Worm (Caenorhabditis elegans): Measurements from ENCODE around the gene F39H12.3.

- TF ChIP-seq fos-1 (tag; optimal IDR thresholded peaks at IDR 0.05) (no peak), tbx-2 (tag; optimal IDR thresholded peaks at IDR 0.05) (no peak), nfya-1 (tag; optimal IDR thresholded peaks at IDR 0.05; ENCODE audit: insufficient read depth) (no peak), R02D3.7 (tag; optimal IDR thresholded peaks at IDR 0.05) (no peak), nhr-12 (tag; optimal IDR thresholded peaks at IDR 0.05) (no peak), nhr-77 (tag; optimal IDR thresholded peaks at IDR 0.05) (no peak), unc-62 (GFP tag; optimal IDR thresholded peaks at IDR 0.05) (no peak)
Observed at ce11 chrX:802478-802877, 38.8 kb downstream of the F39H12.3 start, which contains the start of gene gtr-1.
